Fruit fly (Drosophila melanogaster): ENCODE measurements around the gene CG17806.

Gene CG17806

dm6 chr3R:17776952-17777407 is 26.1 kb downstream of the CG17806 start (continued):
- TF ChIP-seq ewg (GFP tag; optimal IDR thresholded peaks at IDR 0.05) (peak; percentile 92), CG13424 (tag; optimal IDR thresholded peaks at IDR 0.05) (peak; percentile 30), insv (GFP tag; optimal IDR thresholded peaks at IDR 0.05) (no peak), CG17568 (GFP tag; optimal IDR thresholded peaks at IDR 0.05) (no peak), Nf-YB (GFP tag; optimal IDR thresholded peaks at IDR 0.05) (no peak), CG6254 (GFP tag; optimal IDR thresholded peaks at IDR 0.05) (no peak), Dbx (GFP tag; IDR thresholded peaks at IDR 0.05) (no peak), CG8359 (GFP tag; optimal IDR thresholded peaks at IDR 0.05; ENCODE audit: borderline replicate concordance) (no peak), mam (GFP tag; optimal IDR thresholded peaks at IDR 0.05) (peak; percentile 36), CG7745 (tag; optimal IDR thresholded peaks at IDR 0.05) (no peak), row (GFP tag; IDR thresholded peaks at IDR 0.05) (peak; percentile 66), CG3847 (GFP tag; IDR thresholded peaks at IDR 0.05) (no peak), TFAM (GFP tag; optimal IDR thresholded peaks at IDR 0.05) (no peak), CG6854 (GFP tag; optimal IDR thresholded peaks at IDR 0.05) (no peak), CG4424 (GFP tag; optimal IDR thresholded peaks at IDR 0.05) (peak; percentile 7), ato (GFP tag; IDR thresholded peaks at IDR 0.05; ENCODE audit: partially characterized antibody) (no peak), NC2β (GFP tag; optimal IDR thresholded peaks at IDR 0.05) (no peak), Hmr (GFP tag; optimal IDR thresholded peaks at IDR 0.05) (peak; percentile 28), Doc3 (GFP tag; IDR thresholded peaks at IDR 0.05; ENCODE audit: partially characterized antibody) (no peak), CG14965 (GFP tag; optimal IDR thresholded peaks at IDR 0.05; ENCODE audit: borderline replicate concordance) (no peak), Poxn (GFP tag; IDR thresholded peaks at IDR 0.05) (no peak), CG12219 (GFP tag; optimal IDR thresholded peaks at IDR 0.05) (no peak), CG18764 (GFP tag; optimal IDR thresholded peaks at IDR 0.05) (no peak), CG2120 (GFP tag; optimal IDR thresholded peaks at IDR 0.05) (peak; percentile 69), CG1602 (GFP tag; optimal IDR thresholded peaks at IDR 0.05) (no peak), otp (GFP tag; IDR thresholded peaks at IDR 0.05) (no peak), nerfin-1 (tag; optimal IDR thresholded peaks at IDR 0.05) (no peak), salm (tag; optimal IDR thresholded peaks at IDR 0.05) (no peak), fu2 (GFP tag; optimal IDR thresholded peaks at IDR 0.05) (no peak), CG10565 (GFP tag; optimal IDR thresholded peaks at IDR 0.05) (no peak), vfl (GFP tag; optimal IDR thresholded peaks at IDR 0.05) (no peak), caup (GFP tag; optimal IDR thresholded peaks at IDR 0.05; ENCODE audit: severe bottlenecking) (no peak), Hand (GFP tag; optimal IDR thresholded peaks at IDR 0.05) (no peak), CG8924 (tag; optimal IDR thresholded peaks at IDR 0.05) (no peak), sc (optimal IDR thresholded peaks at IDR 0.05) (no peak), sc (GFP tag; optimal IDR thresholded peaks at IDR 0.05) (no peak), CG6765 (GFP tag; optimal IDR thresholded peaks at IDR 0.05) (no peak), CG7839 (tag; optimal IDR thresholded peaks at IDR 0.05) (peak; percentile 29), NK7.1 (GFP tag; optimal IDR thresholded peaks at IDR 0.05) (peak; percentile 16), CG16779 (GFP tag; IDR thresholded peaks at IDR 0.05) (no peak), Dip2 (GFP tag; IDR thresholded peaks at IDR 0.05) (no peak), CG12391 (tag; optimal IDR thresholded peaks at IDR 0.05) (peak; percentile 1), CG9876 (GFP tag; optimal IDR thresholded peaks at IDR 0.05) (no peak), HHEX (GFP tag; optimal IDR thresholded peaks at IDR 0.05) (peak; percentile 10), Blimp-1 (GFP tag; optimal IDR thresholded peaks at IDR 0.05) (no peak), Neu2 (GFP tag; optimal IDR thresholded peaks at IDR 0.05; ENCODE audit: borderline replicate concordance) (no peak), CG15073 (GFP tag; optimal IDR thresholded peaks at IDR 0.05) (no peak), bsh (GFP tag; optimal IDR thresholded peaks at IDR 0.05) (no peak), Oaz (GFP tag; IDR thresholded peaks at IDR 0.05) (no peak; the same call in 1 of the 2 replicates), phol (tag; optimal IDR thresholded peaks at IDR 0.05) (peak; percentile 15)
